Worm (Caenorhabditis elegans): ENCODE results near the gene citk-1.

Gene citk-1

DNA sequence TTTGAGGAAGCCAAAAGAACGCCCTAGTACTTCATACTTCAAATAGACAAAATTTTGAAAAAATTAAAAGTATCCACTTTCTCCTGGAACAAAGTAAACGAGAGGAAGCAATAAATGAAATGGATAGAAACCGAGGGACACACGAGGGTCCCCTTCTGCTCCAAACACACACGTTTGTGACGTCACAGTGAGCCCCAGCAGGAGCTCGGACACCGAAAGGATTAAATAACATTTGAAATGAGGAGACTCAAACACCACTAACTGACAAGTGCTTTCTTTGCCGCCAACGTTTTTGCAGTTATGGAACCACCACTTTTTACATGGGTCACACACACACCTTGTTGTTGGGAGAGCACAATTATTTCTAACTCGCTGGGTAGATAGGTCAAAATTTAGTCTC lies 5.2 kb upstream of the citk-1 start (continued):
- TF ChIP-seq mdl-1 (tag; optimal IDR thresholded peaks at IDR 0.05) (peak in 1 of 2 experiments; percentile 26), mxl-2 (GFP tag; conservative IDR thresholded peaks at IDR 0.05) (no peak), egl-27 (tag; optimal IDR thresholded peaks at IDR 0.05) (no peak), Y105C5A.15 (GFP tag; IDR thresholded peaks at IDR 0.05) (no peak), unc-62 (GFP tag; optimal IDR thresholded peaks at IDR 0.05 in 1 of 2) (peak in 1 of 2 experiments; percentile 93), unc-62 (tag; optimal IDR thresholded peaks at IDR 0.05) (no peak), pqm-1 (tag; optimal IDR thresholded peaks at IDR 0.05) (no peak), unc-130 (GFP tag; optimal IDR thresholded peaks at IDR 0.05) (no peak), lsy-2 (tag; optimal IDR thresholded peaks at IDR 0.05) (peak in 1 of 2 experiments; percentile 28), saeg-2 (GFP tag; IDR thresholded peaks at IDR 0.05) (no peak), snpc-1.2 (GFP tag; IDR thresholded peaks at IDR 0.05) (no peak), lin-39 (tag; optimal IDR thresholded peaks at IDR 0.05) (no peak), ceh-62 (tag; optimal IDR thresholded peaks at IDR 0.05) (no peak), ctbp-1 (GFP tag; IDR thresholded peaks at IDR 0.05) (no peak), zfp-3 (GFP tag; conservative IDR thresholded peaks at IDR 0.05) (no peak)

DNA sequence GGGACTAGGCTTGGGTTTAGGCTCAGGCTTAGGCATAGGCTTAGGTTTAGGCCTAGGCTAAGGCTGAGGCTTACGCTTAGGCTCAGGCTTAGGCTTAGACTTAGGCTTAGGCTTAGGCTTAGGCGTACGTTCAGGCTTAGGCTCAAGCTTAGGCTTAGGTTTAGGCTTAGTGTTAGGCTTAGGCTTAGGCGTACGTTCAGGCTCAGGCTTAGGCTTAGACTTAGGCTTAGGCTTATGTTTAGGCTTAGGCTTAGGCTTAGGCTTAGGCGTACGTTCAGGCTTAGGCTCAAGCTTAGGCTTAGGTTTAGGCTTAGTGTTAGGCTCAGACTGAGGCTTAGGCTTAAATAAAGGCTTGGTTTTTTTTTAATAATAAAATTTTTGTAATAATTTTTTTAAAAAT lies 3.2 kb upstream of the citk-1 start:
- 0 out of 2 replicates have a peak, but pooled peaks have one; percentile 32 for TF ChIP-seq tra-1 (GFP tag; IDR thresholded peaks at IDR 0.05)

- TF ChIP-seq nhr-11 (tag; optimal IDR thresholded peaks at IDR 0.05) (no peak), aha-1 (tag) (peak; percentile 46), arid-1 (GFP tag; conservative IDR thresholded peaks at IDR 0.05) (no peak)
These were observed 1.1 kb upstream of the citk-1 start for ce11 chrII:13907615-13908014.

DNA sequence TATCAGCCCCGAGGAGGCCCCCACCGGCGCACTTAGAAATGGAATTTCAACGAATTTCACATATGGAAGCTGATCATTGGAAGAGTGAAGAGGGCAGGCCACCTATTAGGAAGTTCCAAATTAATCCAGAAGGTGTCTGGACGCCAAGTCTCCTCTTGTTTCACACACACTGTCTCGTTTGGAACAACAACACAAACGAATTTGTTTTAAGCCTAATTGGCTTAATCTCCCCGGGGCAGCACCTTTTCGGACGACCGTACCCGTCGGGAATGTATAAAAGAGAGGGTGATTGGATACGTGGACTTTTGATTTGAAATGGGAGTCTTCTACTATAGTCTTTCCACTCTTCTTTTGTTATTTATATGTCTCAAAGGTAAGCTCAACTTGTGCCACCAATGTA lies 7.3 kb downstream of the citk-1 start, which contains the start of gene mltn-3:
Gene mltn-3 (plus strand): TSS at position 301 of the 400 bp plus-strand sequence.
- TF ChIP-seq Y48G9A.11 (GFP tag; IDR thresholded peaks at IDR 0.05) (no peak), madf-9 (GFP tag; conservative IDR thresholded peaks at IDR 0.05) (no peak), mdt-29 (GFP tag; IDR thresholded peaks at IDR 0.05) (no peak), arid-1 (GFP tag; conservative IDR thresholded peaks at IDR 0.05) (no peak), nhr-76 (tag; optimal IDR thresholded peaks at IDR 0.05) (no peak), sdz-12 (GFP tag; optimal IDR thresholded peaks at IDR 0.05) (no peak), dmd-6 (GFP tag; IDR thresholded peaks at IDR 0.05) (no peak)

DNA sequence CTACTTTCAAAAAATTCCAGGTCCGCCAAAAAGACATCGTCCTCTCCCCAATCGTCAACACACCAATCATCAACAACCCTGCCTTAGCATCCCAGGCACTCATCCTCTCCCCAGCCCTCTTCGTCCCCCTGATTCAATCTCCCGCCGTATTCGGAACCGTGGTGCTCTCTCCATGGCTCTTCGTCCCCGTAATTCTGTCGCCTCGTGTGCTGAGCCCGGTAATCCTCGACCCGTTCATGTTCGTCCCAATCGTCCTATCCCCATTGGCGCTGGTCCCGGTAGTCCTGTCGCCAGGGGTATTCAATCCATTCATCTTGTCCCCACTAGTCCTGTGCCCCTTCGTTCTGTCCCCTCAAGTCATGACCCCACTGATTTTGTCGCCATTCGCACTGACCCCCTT lies 10.4 kb downstream of the citk-1 start:
- TF ChIP-seq daf-19 (GFP tag; conservative IDR thresholded peaks at IDR 0.05) (no peak), ceh-20 (GFP tag; IDR thresholded peaks at IDR 0.05) (no peak), nhr-6 (tag; optimal IDR thresholded peaks at IDR 0.05) (no peak), Y48G9A.11 (GFP tag; IDR thresholded peaks at IDR 0.05) (no peak), zip-2 (tag; optimal IDR thresholded peaks at IDR 0.05) (no peak), snpc-1.2 (GFP tag; IDR thresholded peaks at IDR 0.05) (no peak), set-16 (GFP tag; IDR thresholded peaks at IDR 0.05) (peak; percentile 67), dmd-6 (GFP tag; IDR thresholded peaks at IDR 0.05) (no peak)

DNA sequence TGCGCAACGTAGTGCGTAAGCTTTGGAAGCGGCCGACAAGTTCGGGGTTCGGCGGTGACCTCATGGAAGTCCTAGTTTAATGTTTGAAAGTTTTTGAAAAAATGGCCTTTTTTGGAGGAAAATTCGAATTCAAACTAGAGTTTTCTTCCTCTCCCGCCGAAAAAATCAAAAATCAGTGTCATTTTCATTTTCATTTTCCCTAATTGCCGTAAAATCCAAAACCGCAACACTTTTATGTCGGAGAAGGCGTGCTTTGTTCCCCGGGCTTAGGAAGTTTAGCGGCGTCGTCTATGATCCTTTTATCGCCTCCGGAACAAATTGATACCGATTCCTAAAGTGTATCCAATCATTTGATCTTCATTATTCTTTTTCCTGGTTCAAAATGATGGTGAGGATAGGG lies 16.2 kb downstream of the citk-1 start, which contains the start of gene mltn-5:
Gene mltn-5 (plus strand): TSS at position 301 of the 400 bp plus-strand sequence.
- TF ChIP-seq ces-1 (GFP tag; optimal IDR thresholded peaks at IDR 0.05) (no peak), zip-2 (tag; optimal IDR thresholded peaks at IDR 0.05) (no peak), nhr-237 (tag; optimal IDR thresholded peaks at IDR 0.05) (no peak), zip-11 (GFP tag; IDR thresholded peaks at IDR 0.05) (no peak), F26F4.8 (GFP tag; conservative IDR thresholded peaks at IDR 0.05) (no peak), mes-2 (tag; optimal IDR thresholded peaks at IDR 0.05; ENCODE audit: poor library complexity, severe bottlenecking) (no peak), Y75B8A.6 (GFP tag; IDR thresholded peaks at IDR 0.05) (no peak)

All from whole organism, L4 larva.